Worm (Caenorhabditis elegans): Measurements from ENCODE around the gene F41G3.3.

- TF ChIP-seq nhr-11 (tag; optimal IDR thresholded peaks at IDR 0.05) (no peak), ztf-11 (tag; optimal IDR thresholded peaks at IDR 0.05) (no peak), snpc-4 (tag; optimal IDR thresholded peaks at IDR 0.05) (no peak), ama-1 (optimal IDR thresholded peaks at IDR 0.05) (no peak), lin-13 (GFP tag; optimal IDR thresholded peaks at IDR 0.05) (peak; percentile 43), R02D3.7 (tag; optimal IDR thresholded peaks at IDR 0.05) (no peak), ceh-82 (tag; optimal IDR thresholded peaks at IDR 0.05) (no peak), aly-2 (tag; optimal IDR thresholded peaks at IDR 0.05) (no peak), nhr-77 (tag; optimal IDR thresholded peaks at IDR 0.05) (no peak), nhr-12 (tag; optimal IDR thresholded peaks at IDR 0.05) (no peak)
These were observed 48.7 kb upstream of the F41G3.3 start for ce11 chrII:6707496-6708260.

Data from whole organism, L2 larva.